Worm (Caenorhabditis elegans) whole organism, midembryonic: ENCODE results near the gene let-767.

Experiments used
- T22C8.4 ChIP-seq: fragments of 200-800 bp; sonication (Bioruptor generic); IDR thresholded peaks from 2 replicates; pipeline ENCODE4 v1.3.6; 2022; ENCODE audit warnings: missing genetic modification characterization, missing compliant biosample characterization
- cog-1 ChIP-seq: sonication (generic microtip); optimal IDR thresholded peaks from 2 replicates; lab custom pipeline; 2016; ENCODE audit warnings: missing genetic modification characterization, missing compliant biosample characterization
- flt-1 ChIP-seq: fragments of 200-800 bp; sonication (Bioruptor generic); IDR thresholded peaks from 2 replicates; pipeline ENCODE4 v1.3.6; 2022; ENCODE audit warnings: missing genetic modification characterization, missing compliant biosample characterization
- klf-2 ChIP-seq: fragments of 200-800 bp; sonication (Bioruptor generic); conservative IDR thresholded peaks from 2 replicates; pipeline ENCODE4 v1.3.6; 2022; ENCODE audit warnings: missing genetic modification reagents, missing genetic modification characterization, missing compliant biosample characterization
- med-1 ChIP-seq: sonication (generic microtip); optimal IDR thresholded peaks from 2 replicates; lab custom pipeline; 2017; ENCODE audit warnings: missing genetic modification characterization, mild to moderate bottlenecking, missing compliant biosample characterization, antibody characterized with exemption, missing genetic modification reagents; ENCODE audit not compliant: insufficient read depth
- ref-1 ChIP-seq: fragments of 200-800 bp; sonication (Bioruptor generic); conservative IDR thresholded peaks from 2 replicates; pipeline ENCODE4 v1.3.6; 2022; ENCODE audit warnings: missing genetic modification reagents, missing genetic modification characterization, missing compliant biosample characterization
- tab-1 ChIP-seq: fragments of 200-800 bp; sonication (Bioruptor generic); IDR thresholded peaks from 2 replicates; pipeline ENCODE4 v1.3.6; 2022; ENCODE audit warnings: missing genetic modification characterization, missing compliant biosample characterization
- ztf-23 ChIP-seq: fragments of 200-800 bp; sonication (Bioruptor generic); IDR thresholded peaks from 2 replicates; pipeline ENCODE4 v1.3.6; 2022; ENCODE audit warnings: missing genetic modification reagents, missing genetic modification characterization, missing compliant biosample characterization
- ztf-29 ChIP-seq: fragments of 200-800 bp; sonication (Bioruptor generic); IDR thresholded peaks from 2 replicates; pipeline ENCODE4 v1.3.6; 2022; ENCODE audit warnings: missing genetic modification reagents, missing genetic modification characterization, missing compliant biosample characterization

let-767 gene

ce11 chrIII:6309066-6309465 lies 30.7 kb downstream of the let-767 start, which contains the start of gene gar-2:
gar-2 (plus strand) TSS chrIII:6309366.
- TF ChIP-seq klf-2 (GFP tag; lab: Robert Waterston, UW) (no peak), ref-1 (GFP tag; lab: Robert Waterston, UW) (no peak), ztf-23 (GFP tag; lab: Robert Waterston, UW) (no peak)

ce11 chrIII:6307832-6308231 lies 31.9 kb downstream of the let-767 start:
- TF ChIP-seq ztf-29, result no peak
- TF ChIP-seq klf-2 (GFP tag; lab: Robert Waterston, UW), result no peak
- TF ChIP-seq flt-1 (GFP tag; lab: Robert Waterston, UW), result no peak
- no peak for TF ChIP-seq ref-1 (GFP tag; lab: Robert Waterston, UW)
- TF ChIP-seq med-1 (GFP tag; lab: Kevin White, UChicago), result no peak
- TF ChIP-seq cog-1 (tag; lab: Kevin White, UChicago), result no peak
- TF ChIP-seq T22C8.4 (GFP tag; lab: Robert Waterston, UW), result no peak
- no peak for TF ChIP-seq tab-1 (GFP tag; lab: Robert Waterston, UW)
- no peak for TF ChIP-seq ztf-23 (GFP tag; lab: Robert Waterston, UW)

- TF ChIP-seq ref-1 (GFP tag; lab: Robert Waterston, UW), result no peak
- no peak for TF ChIP-seq flt-1 (GFP tag; lab: Robert Waterston, UW)
- no peak for TF ChIP-seq klf-2 (GFP tag; lab: Robert Waterston, UW)
- TF ChIP-seq med-1 (GFP tag; lab: Kevin White, UChicago), result no peak
- no peak for TF ChIP-seq ztf-23 (GFP tag; lab: Robert Waterston, UW)
- no peak for TF ChIP-seq T22C8.4 (GFP tag; lab: Robert Waterston, UW)
Measured at ce11 chrIII:6303787-6304186, 36.0 kb downstream of the let-767 start.

- no peak for TF ChIP-seq T22C8.4 (GFP tag; lab: Robert Waterston, UW)
- no peak for TF ChIP-seq klf-2 (GFP tag; lab: Robert Waterston, UW)
- TF ChIP-seq med-1 (GFP tag; lab: Kevin White, UChicago), result no peak
- no peak for TF ChIP-seq cog-1 (tag; lab: Kevin White, UChicago)
- TF ChIP-seq ztf-23 (GFP tag; lab: Robert Waterston, UW), result no peak
- TF ChIP-seq ref-1 (GFP tag; lab: Robert Waterston, UW), result no peak
- TF ChIP-seq tab-1 (GFP tag; lab: Robert Waterston, UW), result no peak
- no peak for TF ChIP-seq flt-1 (GFP tag; lab: Robert Waterston, UW)
- TF ChIP-seq ztf-29, result no peak
Measured at ce11 chrIII:6303114-6303647, 36.6 kb downstream of the let-767 start, which contains the start of gene F47D12.9. F47D12.9 (minus strand) TSS chrIII:6303380.

ce11 chrIII:6300297-6300696 lies 39.5 kb downstream of the let-767 start:
- TF ChIP-seq med-1 (GFP tag; lab: Kevin White, UChicago) (no peak), cog-1 (tag; lab: Kevin White, UChicago) (no peak), flt-1 (GFP tag; lab: Robert Waterston, UW) (no peak), ztf-29 (no peak), T22C8.4 (GFP tag; lab: Robert Waterston, UW) (no peak), klf-2 (GFP tag; lab: Robert Waterston, UW) (no peak), ztf-23 (GFP tag; lab: Robert Waterston, UW) (no peak), tab-1 (GFP tag; lab: Robert Waterston, UW) (no peak), ref-1 (GFP tag; lab: Robert Waterston, UW) (no peak)

- TF ChIP-seq tab-1 (GFP tag; lab: Robert Waterston, UW) (no peak), klf-2 (GFP tag; lab: Robert Waterston, UW) (no peak), ztf-29 (no peak), flt-1 (GFP tag; lab: Robert Waterston, UW) (no peak), T22C8.4 (GFP tag; lab: Robert Waterston, UW) (no peak), med-1 (GFP tag; lab: Kevin White, UChicago) (no peak), cog-1 (tag; lab: Kevin White, UChicago) (no peak), ref-1 (GFP tag; lab: Robert Waterston, UW) (no peak), ztf-23 (GFP tag; lab: Robert Waterston, UW) (no peak)
Measured at ce11 chrIII:6298131-6298530, 41.6 kb downstream of the let-767 start, which contains the start of gene F47D12.3. F47D12.3 (plus strand) TSS chrIII:6298461.

- TF ChIP-seq ztf-23 (GFP tag; lab: Robert Waterston, UW), result no peak
- no peak for TF ChIP-seq flt-1 (GFP tag; lab: Robert Waterston, UW)
- no peak for TF ChIP-seq T22C8.4 (GFP tag; lab: Robert Waterston, UW)
- TF ChIP-seq med-1 (GFP tag; lab: Kevin White, UChicago), result no peak
- no peak for TF ChIP-seq tab-1 (GFP tag; lab: Robert Waterston, UW)
- no peak for TF ChIP-seq klf-2 (GFP tag; lab: Robert Waterston, UW)
Measured at ce11 chrIII:6297599-6297998, 42.2 kb downstream of the let-767 start.

- TF ChIP-seq ztf-23 (GFP tag; lab: Robert Waterston, UW) (no peak), flt-1 (GFP tag; lab: Robert Waterston, UW) (no peak), ref-1 (GFP tag; lab: Robert Waterston, UW) (no peak), ztf-29 (no peak), T22C8.4 (GFP tag; lab: Robert Waterston, UW) (no peak), med-1 (GFP tag; lab: Kevin White, UChicago) (no peak), cog-1 (tag; lab: Kevin White, UChicago) (no peak), tab-1 (GFP tag; lab: Robert Waterston, UW) (no peak), klf-2 (GFP tag; lab: Robert Waterston, UW) (no peak)
Measured at ce11 chrIII:6295972-6296700, 43.6 kb downstream of the let-767 start, which contains the start of gene F47D12.7. F47D12.7 (minus strand) TSS chrIII:6296022.
